Worm (Caenorhabditis elegans): Measurements from ENCODE around the gene sod-4.

The sod-4 gene

ce11 chrIII:9538655-9539155 lies 38.5 kb upstream of the sod-4 start, which contains the start of gene ZK1098.3:
Gene ZK1098.3 (minus strand): TSS chrIII:9538705.
- TF ChIP-seq attf-5 (GFP tag; optimal IDR thresholded peaks at IDR 0.05) (peak; percentile 2), hmg-1.2 (GFP tag; IDR thresholded peaks at IDR 0.05) (peak; percentile 27; the same call in 1 of the 2 replicates), Y95B8A.8 (GFP tag; IDR thresholded peaks at IDR 0.05) (no peak)

ce11 chrIII:9534193-9534592 lies 34.0 kb upstream of the sod-4 start:
- TF ChIP-seq hsf-1 (GFP tag; IDR thresholded peaks at IDR 0.05) = peak; percentile 96
- 0 out of 2 replicates have a peak, but pooled peaks have one; percentile 29 for TF ChIP-seq dox-1 (GFP tag; IDR thresholded peaks at IDR 0.05)
- TF ChIP-seq pbrm-1 (GFP tag; IDR thresholded peaks at IDR 0.05) = peak; percentile 17; the same call in 1 of the 2 replicates
- TF ChIP-seq egrh-3 (GFP tag; IDR thresholded peaks at IDR 0.05) = 0 out of 2 replicates have a peak, but pooled peaks have one; percentile 27
- peak; percentile 19; the same call in 1 of the 2 replicates for TF ChIP-seq madf-6 (GFP tag; IDR thresholded peaks at IDR 0.05)
- peak; percentile 52 for TF ChIP-seq F33H1.4 (GFP tag; IDR thresholded peaks at IDR 0.05)

- no peak for TF ChIP-seq hlh-26 (GFP tag; conservative IDR thresholded peaks at IDR 0.05)
- no peak for TF ChIP-seq B0019.2 (GFP tag; conservative IDR thresholded peaks at IDR 0.05)
- peak; percentile 64 for TF ChIP-seq F23B12.7 (tag; optimal IDR thresholded peaks at IDR 0.05; ENCODE audit: insufficient read depth)
- TF ChIP-seq tlf-1 (GFP tag; optimal IDR thresholded peaks at IDR 0.05) = no peak
- TF ChIP-seq T26A5.8 (tag; optimal IDR thresholded peaks at IDR 0.05) = no peak
- no peak for TF ChIP-seq dpl-1 (GFP tag; optimal IDR thresholded peaks at IDR 0.05)
- peak; percentile 77 to 92 for TF ChIP-seq let-607 (tag; optimal IDR thresholded peaks at IDR 0.05)
- no peak for TF ChIP-seq F57A8.1 (GFP tag; optimal IDR thresholded peaks at IDR 0.05)
- no peak for TF ChIP-seq Y53F4B.3 (GFP tag; IDR thresholded peaks at IDR 0.05)
- no peak for TF ChIP-seq fkh-3 (tag; optimal IDR thresholded peaks at IDR 0.05)
- no peak for TF ChIP-seq ceh-58 (GFP tag; IDR thresholded peaks at IDR 0.05)
- no peak for TF ChIP-seq K11D2.4 (GFP tag; IDR thresholded peaks at IDR 0.05)
- no peak for TF ChIP-seq mel-28 (tag; optimal IDR thresholded peaks at IDR 0.05; ENCODE audit: borderline replicate concordance)
- no peak for TF ChIP-seq ceh-79 (tag; optimal IDR thresholded peaks at IDR 0.05)
- TF ChIP-seq ztf-26 (tag; optimal IDR thresholded peaks at IDR 0.05) = no peak
- TF ChIP-seq D2030.7 (GFP tag; IDR thresholded peaks at IDR 0.05) = no peak
- no peak for TF ChIP-seq zfh-2 (GFP tag; conservative IDR thresholded peaks at IDR 0.05)
- TF ChIP-seq Y67H2A.10 (GFP tag; conservative IDR thresholded peaks at IDR 0.05) = no peak
- TF ChIP-seq bed-1 (GFP tag; IDR thresholded peaks at IDR 0.05) = no peak
- peak in 1 of 3 experiments; percentile 49 for TF ChIP-seq lin-35 (GFP tag; optimal IDR thresholded peaks at IDR 0.05)
- no peak for TF ChIP-seq nhr-179 (tag; optimal IDR thresholded peaks at IDR 0.05)
- TF ChIP-seq repo-1 (tag; optimal IDR thresholded peaks at IDR 0.05) = no peak
- TF ChIP-seq ztf-22 (GFP tag; optimal IDR thresholded peaks at IDR 0.05) = no peak
- TF ChIP-seq F33H1.4 (GFP tag; IDR thresholded peaks at IDR 0.05) = no peak
- TF ChIP-seq nhr-90 (tag; optimal IDR thresholded peaks at IDR 0.05) = no peak
- no peak for TF ChIP-seq egl-18 (GFP tag; IDR thresholded peaks at IDR 0.05)
- no peak for TF ChIP-seq unc-62 (GFP tag; optimal IDR thresholded peaks at IDR 0.05)
- TF ChIP-seq mxl-1 (tag; optimal IDR thresholded peaks at IDR 0.05) = no peak
- TF ChIP-seq cebp-2 (GFP tag; IDR thresholded peaks at IDR 0.05) = no peak
- 0 out of 2 replicates have a peak, but pooled peaks have one; percentile 13 for TF ChIP-seq egl-44 (GFP tag; IDR thresholded peaks at IDR 0.05)
- TF ChIP-seq ztf-18 (tag; optimal IDR thresholded peaks at IDR 0.05) = peak; percentile 20
- TF ChIP-seq lir-1 (GFP tag; conservative IDR thresholded peaks at IDR 0.05) = no peak
- no peak for TF ChIP-seq hlh-12 (tag; optimal IDR thresholded peaks at IDR 0.05)
- TF ChIP-seq rec-8 (tag; optimal IDR thresholded peaks at IDR 0.05) = no peak
- peak; percentile 61 for TF ChIP-seq attf-5 (GFP tag; optimal IDR thresholded peaks at IDR 0.05)
- TF ChIP-seq ztf-6 (GFP tag; IDR thresholded peaks at IDR 0.05) = no peak
Observed at ce11 chrIII:9528824-9529223, 28.6 kb upstream of the sod-4 start, which contains the start of gene ZK1098.2. Gene ZK1098.2 (plus strand): TSS chrIII:9529159.

Data from whole organism, young adult.